Fruit fly (Drosophila melanogaster) whole organism, embryonic: ENCODE results near the gene Mgat3.
A peak's percentile ranks its signal among the peaks of the same experiment; 100 is the strongest.

Experiments used
- Adf1 ChIP-seq: fragments of 200-800 bp; sonication (Bioruptor generic); IDR thresholded peaks from 2 replicates; pipeline ENCODE4 v1.3.6; 2022; ENCODE audit warnings: missing biosample characterization, missing genetic modification characterization
- Asciz ChIP-seq: fragments of 200-800 bp; sonication (Bioruptor generic); optimal IDR thresholded peaks from 2 replicates; lab custom pipeline; 2017; ENCODE audit warnings: missing biosample characterization, mild to moderate bottlenecking, missing genetic modification characterization, missing genetic modification reagents
- BtbVII ChIP-seq: fragments of 200-800 bp; sonication (Bioruptor generic); optimal IDR thresholded peaks from 3 replicates; lab custom pipeline; 2017; ENCODE audit warnings: missing biosample characterization, mild to moderate bottlenecking, missing genetic modification characterization
- CG1024 ChIP-seq: fragments of 200-800 bp; sonication (Bioruptor generic); IDR thresholded peaks from 2 replicates; pipeline ENCODE4 v1.3.6; 2022; ENCODE audit warnings: missing biosample characterization, missing genetic modification characterization
- CG11085 ChIP-seq: fragments of 200-800 bp; sonication (Bioruptor generic); IDR thresholded peaks from 2 replicates; pipeline ENCODE4 v1.3.6; 2022; ENCODE audit warnings: missing biosample characterization, missing genetic modification characterization
- CG12071 ChIP-seq: fragments of 200-800 bp; sonication (Bioruptor generic); optimal IDR thresholded peaks from 3 replicates; lab custom pipeline; 2018; ENCODE audit warnings: missing biosample characterization, mild to moderate bottlenecking, missing genetic modification characterization
- CG12236 ChIP-seq: fragments of 200-800 bp; sonication (Bioruptor generic); optimal IDR thresholded peaks from 2 replicates; lab custom pipeline; 2016; ENCODE audit warnings: missing biosample characterization, missing genetic modification characterization
- CG12659 ChIP-seq: fragments of 200-800 bp; sonication (Bioruptor generic); optimal IDR thresholded peaks from 3 replicates; lab custom pipeline; 2017; ENCODE audit warnings: mild to moderate bottlenecking, missing biosample characterization, missing genetic modification reagents, missing genetic modification characterization
- CG15073 ChIP-seq: fragments of 200-800 bp; sonication (Bioruptor generic); optimal IDR thresholded peaks from 2 replicates; lab custom pipeline; 2016; ENCODE audit warnings: missing biosample characterization, missing genetic modification characterization
- CG15514 ChIP-seq: fragments of 200-800 bp; sonication (Bioruptor generic); optimal IDR thresholded peaks from 3 replicates; lab custom pipeline; 2017; ENCODE audit warnings: missing biosample characterization, missing genetic modification characterization, mild to moderate bottlenecking, moderate library complexity, missing genetic modification reagents
- CG31441 ChIP-seq: fragments of 200-800 bp; sonication (Bioruptor generic); IDR thresholded peaks from 2 replicates; pipeline ENCODE4 v1.3.6; 2022; ENCODE audit warnings: missing biosample characterization, missing genetic modification characterization
- CG3281 ChIP-seq: fragments of 200-800 bp; sonication (Bioruptor generic); optimal IDR thresholded peaks from 3 replicates; lab custom pipeline; 2017; ENCODE audit warnings: missing biosample characterization, mild to moderate bottlenecking, missing genetic modification characterization
- CG34376 ChIP-seq: fragments of 200-800 bp; sonication (Bioruptor generic); optimal IDR thresholded peaks from 2 replicates; lab custom pipeline; 2018; ENCODE audit warnings: missing biosample characterization, mild to moderate bottlenecking, missing genetic modification characterization
- CG6175 ChIP-seq: fragments of 200-800 bp; sonication (Bioruptor generic); IDR thresholded peaks from 3 replicates; pipeline ENCODE4 v1.3.6; 2022; ENCODE audit warnings: missing biosample characterization, missing genetic modification characterization
- CG6254 ChIP-seq: fragments of 200-800 bp; sonication (Bioruptor generic); optimal IDR thresholded peaks from 3 replicates; lab custom pipeline; 2017; ENCODE audit warnings: mild to moderate bottlenecking, missing biosample characterization, missing genetic modification reagents, missing genetic modification characterization
- CG6813 ChIP-seq: fragments of 200-800 bp; sonication (Bioruptor generic); optimal IDR thresholded peaks from 2 replicates; lab custom pipeline; 2017; ENCODE audit warnings: missing biosample characterization, missing genetic modification characterization, mild to moderate bottlenecking, moderate library complexity, missing genetic modification reagents
- CG7271 ChIP-seq: fragments of 200-800 bp; sonication (Bioruptor generic); optimal IDR thresholded peaks from 2 replicates; lab custom pipeline; 2018; ENCODE audit warnings: missing biosample characterization, mild to moderate bottlenecking, missing genetic modification characterization, moderate library complexity
- CG8478 ChIP-seq: fragments of >200 bp; optimal IDR thresholded peaks from 2 replicates; lab custom pipeline; 2018
- CG9437 ChIP-seq: fragments of 200-800 bp; sonication (Bioruptor generic); optimal IDR thresholded peaks from 2 replicates; lab custom pipeline; 2018; ENCODE audit warnings: missing biosample characterization, mild to moderate bottlenecking, missing genetic modification characterization
- E2f1 ChIP-seq: fragments of 200-800 bp; sonication (Bioruptor generic); IDR thresholded peaks from 2 replicates; pipeline ENCODE4 v1.3.6; 2022; ENCODE audit warnings: missing biosample characterization, missing genetic modification characterization
- Ets97D ChIP-seq: fragments of 200-800 bp; sonication (Bioruptor generic); optimal IDR thresholded peaks from 3 replicates; lab custom pipeline; 2016; ENCODE audit warnings: missing biosample characterization, missing genetic modification characterization
- Fer1 ChIP-seq: fragments of 200-800 bp; sonication (Bioruptor generic); optimal IDR thresholded peaks from 2 replicates; lab custom pipeline; 2017; ENCODE audit warnings: missing biosample characterization, mild to moderate bottlenecking, missing genetic modification characterization
- Fer3 ChIP-seq: fragments of 200-800 bp; sonication (Bioruptor generic); optimal IDR thresholded peaks from 2 replicates; lab custom pipeline; 2018; ENCODE audit warnings: missing biosample characterization, mild to moderate bottlenecking, missing genetic modification characterization, moderate library complexity
- HLH4C ChIP-seq: fragments of 200-800 bp; sonication (Bioruptor generic); IDR thresholded peaks from 3 replicates; pipeline ENCODE4 v1.3.6; 2022; ENCODE audit warnings: missing biosample characterization, missing genetic modification characterization; ENCODE audit not compliant: partially characterized antibody
- Hand ChIP-seq: fragments of 200-800 bp; sonication (Bioruptor generic); optimal IDR thresholded peaks from 2 replicates; lab custom pipeline; 2017; ENCODE audit warnings: mild to moderate bottlenecking, missing biosample characterization, missing genetic modification reagents, missing genetic modification characterization
- Hmr ChIP-seq: fragments of 200-800 bp; sonication (Bioruptor generic); optimal IDR thresholded peaks from 3 replicates; lab custom pipeline; 2017; ENCODE audit warnings: mild to moderate bottlenecking, missing biosample characterization, missing genetic modification reagents, missing genetic modification characterization
- Hmx ChIP-seq: fragments of 200-800 bp; sonication (Bioruptor generic); optimal IDR thresholded peaks from 2 replicates; lab custom pipeline; 2016; ENCODE audit warnings: missing biosample characterization, missing genetic modification characterization
- Jarid2 ChIP-seq: fragments of 200-800 bp; sonication (Bioruptor generic); optimal IDR thresholded peaks from 3 replicates; lab custom pipeline; 2017; ENCODE audit warnings: mild to moderate bottlenecking, missing biosample characterization, missing genetic modification reagents, missing genetic modification characterization
- MBD-R2 ChIP-seq: fragments of 200-800 bp; sonication (Bioruptor generic); IDR thresholded peaks from 2 replicates; pipeline ENCODE4 v1.3.6; 2022; ENCODE audit warnings: missing biosample characterization, missing genetic modification characterization
- Meics ChIP-seq: fragments of 200-800 bp; sonication (Bioruptor generic); optimal IDR thresholded peaks from 2 replicates; lab custom pipeline; 2017; ENCODE audit warnings: missing biosample characterization, mild to moderate bottlenecking, missing genetic modification characterization
- PHDP ChIP-seq: fragments of 200-800 bp; sonication (Bioruptor generic); optimal IDR thresholded peaks from 3 replicates; lab custom pipeline; 2018; ENCODE audit warnings: missing biosample characterization, mild to moderate bottlenecking, missing genetic modification characterization, moderate library complexity
- Ravus ChIP-seq: fragments of 200-800 bp; sonication (Bioruptor generic); IDR thresholded peaks from 2 replicates; pipeline ENCODE4 v1.3.6; 2022; ENCODE audit warnings: missing biosample characterization, missing genetic modification characterization
- Side ChIP-seq: fragments of 200-800 bp; sonication (Bioruptor generic); optimal IDR thresholded peaks from 2 replicates; lab custom pipeline; 2016; ENCODE audit warnings: missing biosample characterization, missing genetic modification characterization
- Taf1 ChIP-seq: fragments of 200-800 bp; sonication (Bioruptor generic); IDR thresholded peaks from 2 replicates; pipeline ENCODE4 v1.3.6; 2022; ENCODE audit warnings: missing biosample characterization, missing genetic modification characterization
- Xrp1 ChIP-seq: fragments of 200-800 bp; sonication (Bioruptor generic); IDR thresholded peaks from 2 replicates; pipeline ENCODE4 v1.3.6; 2022; ENCODE audit warnings: missing biosample characterization, missing genetic modification characterization
- al ChIP-seq: fragments of 200-800 bp; sonication (Bioruptor generic); IDR thresholded peaks from 2 replicates; pipeline ENCODE4 v1.3.6; 2022; ENCODE audit warnings: missing biosample characterization, missing genetic modification characterization
- ase ChIP-seq: fragments of 200-800 bp; sonication (Bioruptor generic); IDR thresholded peaks from 3 replicates; pipeline ENCODE4 v1.3.6; 2022; ENCODE audit warnings: missing biosample characterization, missing genetic modification characterization
- bcd ChIP-seq: fragments of 200-800 bp; sonication (Bioruptor generic); optimal IDR thresholded peaks from 2 replicates; lab custom pipeline; 2017; ENCODE audit warnings: missing biosample characterization, mild to moderate bottlenecking, missing genetic modification characterization
- cg ChIP-seq: fragments of 200-800 bp; sonication (Bioruptor generic); optimal IDR thresholded peaks from 3 replicates; lab custom pipeline; 2019; ENCODE audit warnings: missing biosample characterization, mild to moderate bottlenecking, missing genetic modification characterization, moderate library complexity
- dpn ChIP-seq, 2 experiments: fragments of 200-800 bp; sonication (Bioruptor generic); optimal IDR thresholded peaks; 3 replicates each; lab custom pipeline; 2016; ENCODE audit warnings: missing biosample characterization in 2 of 2, missing genetic modification characterization in 2 of 2
- grn ChIP-seq: fragments of 200-800 bp; sonication (Bioruptor generic); optimal IDR thresholded peaks from 3 replicates; lab custom pipeline; 2017; ENCODE audit warnings: missing biosample characterization, missing genetic modification characterization
- hb ChIP-seq: fragments of 200-800 bp; sonication (Bioruptor generic); IDR thresholded peaks from 3 replicates; pipeline ENCODE4 v1.3.6; 2022; ENCODE audit warnings: missing biosample characterization, missing genetic modification characterization; ENCODE audit not compliant: partially characterized antibody
- insv ChIP-seq, 2 experiments: fragments of 200-800 bp; sonication (Bioruptor generic); optimal IDR thresholded peaks; 3 replicates each; lab custom pipeline; 2016 to 2018; ENCODE audit warnings: missing biosample characterization in 2 of 2, missing genetic modification characterization in 2 of 2
- mirr ChIP-seq: fragments of 200-800 bp; sonication (Bioruptor generic); optimal IDR thresholded peaks from 3 replicates; lab custom pipeline; 2018; ENCODE audit warnings: missing biosample characterization, mild to moderate bottlenecking, missing genetic modification characterization
- nau ChIP-seq: fragments of 200-800 bp; sonication (Bioruptor generic); optimal IDR thresholded peaks from 3 replicates; lab custom pipeline; 2017; ENCODE audit warnings: missing biosample characterization, mild to moderate bottlenecking, missing genetic modification characterization, missing genetic modification reagents
- onecut ChIP-seq: fragments of 200-800 bp; sonication (Bioruptor generic); IDR thresholded peaks from 2 replicates; pipeline ENCODE4 v1.3.6; 2022; ENCODE audit warnings: missing biosample characterization, missing genetic modification characterization
- ro ChIP-seq: fragments of 200-800 bp; sonication (Bioruptor generic); IDR thresholded peaks from 2 replicates; pipeline ENCODE4 v1.3.6; 2022; ENCODE audit warnings: missing biosample characterization, missing genetic modification characterization
- scrt ChIP-seq: fragments of 200-800 bp; sonication (Bioruptor generic); optimal IDR thresholded peaks from 2 replicates; lab custom pipeline; 2018; ENCODE audit warnings: missing biosample characterization, mild to moderate bottlenecking, missing genetic modification characterization, moderate library complexity
- sim ChIP-seq: fragments of 200-800 bp; sonication (Bioruptor generic); IDR thresholded peaks from 2 replicates; pipeline ENCODE4 v1.3.6; 2022; ENCODE audit warnings: missing biosample characterization, missing genetic modification characterization
- trem ChIP-seq: fragments of 200-800 bp; optimal IDR thresholded peaks from 3 replicates; lab custom pipeline; 2019; ENCODE audit warnings: missing biosample characterization, mild to moderate bottlenecking, missing genetic modification characterization, moderate library complexity
- wek ChIP-seq: fragments of 200-800 bp; sonication (Bioruptor generic); optimal IDR thresholded peaks from 3 replicates; lab custom pipeline; 2018; ENCODE audit warnings: missing biosample characterization, mild to moderate bottlenecking, missing genetic modification characterization, moderate library complexity

Mgat3 gene

dm6 chr2L:13157903-13158302 lies 24.5 kb downstream of the Mgat3 start (continued):
- TF ChIP-seq ro (no peak), CG31441 (GFP tag; lab: Robert Waterston, UW) (no peak), Taf1 (GFP tag; lab: Robert Waterston, UW) (no peak), al (GFP tag; lab: Robert Waterston, UW) (no peak), CG6813 (peak; percentile 36), CG34376 (GFP tag; lab: Kevin White, UChicago) (peak; percentile 34), scrt (no peak), CG3281 (GFP tag; lab: Kevin White, UChicago) (peak; percentile 51), Meics (GFP tag; lab: Kevin White, UChicago) (peak; percentile 42), Xrp1 (GFP tag; lab: Robert Waterston, UW) (no peak), CG7271 (tag; lab: Kevin White, UChicago) (no peak), BtbVII (peak; percentile 48), CG6175 (GFP tag; lab: Robert Waterston, UW) (no peak), wek (GFP tag; lab: Kevin White, UChicago) (no peak), sim (no peak), ase (GFP tag; lab: Robert Waterston, UW) (no peak), CG8478 (lab: Kevin White, UChicago) (no peak), CG15073 (GFP tag; lab: Kevin White, UChicago) (no peak), MBD-R2 (GFP tag; lab: Robert Waterston, UW) (no peak), hb (GFP tag; lab: Robert Waterston, UW) (no peak), nau (GFP tag; lab: Kevin White, UChicago) (peak; percentile 34), CG1024 (no peak), grn (GFP tag; lab: Kevin White, UChicago) (no peak), CG12659 (GFP tag; lab: Kevin White, UChicago) (peak; percentile 1), E2f1 (no peak), cg (peak; percentile 21), trem (tag; lab: Kevin White, UChicago) (no peak), CG15514 (peak; percentile 22), Fer1 (GFP tag; lab: Kevin White, UChicago) (peak; percentile 38), Ravus (GFP tag; lab: Robert Waterston, UW) (no peak), onecut (GFP tag; lab: Robert Waterston, UW) (0 out of 2 replicates have a peak, but pooled peaks have one; percentile 11), dpn (GFP tag; optimal IDR thresholded peaks at IDR 0.05; lab: Kevin White, UChicago) (no peak), CG6254 (GFP tag; lab: Kevin White, UChicago) (peak; percentile 11), CG9437 (GFP tag; lab: Kevin White, UChicago) (no peak), Side (GFP tag; lab: Kevin White, UChicago) (no peak), insv (GFP tag; optimal IDR thresholded peaks at IDR 0.05; lab: Kevin White, UChicago) (peak in 1 of 2 experiments; percentile 89), Asciz (peak; percentile 28), Fer3 (tag; lab: Kevin White, UChicago) (peak; percentile 39), PHDP (no peak), Hand (GFP tag; lab: Kevin White, UChicago) (no peak), bcd (GFP tag; lab: Kevin White, UChicago) (peak; percentile 6), HLH4C (GFP tag; lab: Robert Waterston, UW) (no peak), Jarid2 (GFP tag; lab: Kevin White, UChicago) (no peak), Ets97D (GFP tag; lab: Kevin White, UChicago) (peak; percentile 90), CG12236 (GFP tag; lab: Kevin White, UChicago) (no peak), CG12071 (GFP tag; lab: Kevin White, UChicago) (peak; percentile 6), Hmx (no peak), Hmr (no peak), CG11085 (no peak), mirr (GFP tag; lab: Kevin White, UChicago) (peak; percentile 51), Adf1 (GFP tag; lab: Robert Waterston, UW) (no peak)
